Worm (Caenorhabditis elegans): ENCODE results near the gene T14G10.8.

ce11 chrIV:10116765-10117164 lies 30.0 kb downstream of the T14G10.8 start:
- TF ChIP-seq ama-1 (optimal IDR thresholded peaks at IDR 0.05) = no peak
- no peak for TF ChIP-seq ets-7 (tag; optimal IDR thresholded peaks at IDR 0.05)
